Fruit fly (Drosophila melanogaster): Measurements from ENCODE around the gene Lcp65Ac.
A peak's percentile ranks its signal among the peaks of the same experiment; 100 is the strongest.

Gene Lcp65Ac

DNA sequence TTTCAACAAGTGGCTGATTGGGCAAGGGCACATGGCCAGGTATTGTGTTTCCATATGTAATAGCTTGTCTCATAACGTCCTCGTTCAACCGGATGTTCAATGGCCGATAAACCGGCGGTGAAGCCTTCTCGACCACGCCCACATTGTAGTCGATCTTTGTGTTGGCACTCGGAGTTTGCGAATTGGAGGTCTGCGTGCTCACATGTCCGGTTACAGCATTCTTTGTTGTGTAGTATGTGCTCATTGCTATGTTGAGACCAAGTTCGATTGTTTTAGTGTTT is 19.3 kb upstream of the Lcp65Ac start:
- TF ChIP-seq rgr (GFP tag; optimal IDR thresholded peaks at IDR 0.05) (no peak), OdsH (GFP tag; optimal IDR thresholded peaks at IDR 0.05) (no peak), CG32264 (GFP tag; optimal IDR thresholded peaks at IDR 0.05) (no peak), Rel (GFP tag; optimal IDR thresholded peaks at IDR 0.05) (no peak), Rel (tag; optimal IDR thresholded peaks at IDR 0.05) (no peak), psq (GFP tag; optimal IDR thresholded peaks at IDR 0.05) (no peak), Dfd (GFP tag; optimal IDR thresholded peaks at IDR 0.05) (no peak), dl (GFP tag; optimal IDR thresholded peaks at IDR 0.05; ENCODE audit: insufficient read depth in 1 of 2, partially characterized antibody in 2 of 2) (no peak), Mio (GFP tag; optimal IDR thresholded peaks at IDR 0.05) (no peak), usp (GFP tag; optimal IDR thresholded peaks at IDR 0.05) (no peak), h (GFP tag; optimal IDR thresholded peaks at IDR 0.05) (no peak), Dif (GFP tag; optimal IDR thresholded peaks at IDR 0.05; ENCODE audit: partially characterized antibody) (no peak), foxo (GFP tag; optimal IDR thresholded peaks at IDR 0.05) (no peak), Jra (GFP tag; optimal IDR thresholded peaks at IDR 0.05) (no peak), dsf (GFP tag; optimal IDR thresholded peaks at IDR 0.05; ENCODE audit: borderline replicate concordance) (no peak), dmrt93B (GFP tag; optimal IDR thresholded peaks at IDR 0.05) (no peak), sage (GFP tag; optimal IDR thresholded peaks at IDR 0.05) (no peak), ey (GFP tag; optimal IDR thresholded peaks at IDR 0.05) (no peak), sv (GFP tag; optimal IDR thresholded peaks at IDR 0.05) (no peak), N (GFP tag; optimal IDR thresholded peaks at IDR 0.05) (no peak), fru (GFP tag; optimal IDR thresholded peaks at IDR 0.05) (no peak)

DNA sequence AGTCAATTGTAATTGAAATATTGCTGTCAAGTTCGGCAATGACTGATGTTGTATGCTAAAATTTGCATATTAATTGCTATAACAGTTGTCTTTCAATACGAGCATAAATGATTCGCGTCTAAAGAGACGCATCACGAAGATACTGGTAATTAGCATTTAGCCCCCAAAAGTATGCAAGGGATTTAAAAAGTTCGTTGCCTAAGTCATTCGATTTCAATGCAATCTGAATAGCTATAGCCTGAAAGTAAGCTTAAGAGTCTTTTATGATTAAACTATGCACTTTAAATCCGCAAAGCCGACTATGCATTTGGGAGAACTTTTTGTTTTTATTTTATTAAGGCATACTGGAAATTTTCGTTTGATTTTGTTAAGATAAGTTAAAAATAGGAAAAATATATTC is 15.0 kb upstream of the Lcp65Ac start:
- TF ChIP-seq Vsx2 (GFP tag; optimal IDR thresholded peaks at IDR 0.05; ENCODE audit: partially characterized antibody) (peak; percentile 76), Myc (optimal IDR thresholded peaks at IDR 0.05) (peak; percentile 74), Hr83 (GFP tag; optimal IDR thresholded peaks at IDR 0.05; ENCODE audit: poor library complexity, severe bottlenecking) (no peak), HLH106 (tag; optimal IDR thresholded peaks at IDR 0.05) (no peak), Hnf4 (GFP tag; optimal IDR thresholded peaks at IDR 0.05) (no peak), Hr78 (GFP tag; optimal IDR thresholded peaks at IDR 0.05) (no peak), psq (GFP tag; optimal IDR thresholded peaks at IDR 0.05) (no peak), CrebA (GFP tag; optimal IDR thresholded peaks at IDR 0.05; ENCODE audit: borderline replicate concordance) (no peak), Mio (GFP tag; optimal IDR thresholded peaks at IDR 0.05) (no peak), N (GFP tag; optimal IDR thresholded peaks at IDR 0.05) (no peak), sage (GFP tag; optimal IDR thresholded peaks at IDR 0.05) (no peak)

DNA sequence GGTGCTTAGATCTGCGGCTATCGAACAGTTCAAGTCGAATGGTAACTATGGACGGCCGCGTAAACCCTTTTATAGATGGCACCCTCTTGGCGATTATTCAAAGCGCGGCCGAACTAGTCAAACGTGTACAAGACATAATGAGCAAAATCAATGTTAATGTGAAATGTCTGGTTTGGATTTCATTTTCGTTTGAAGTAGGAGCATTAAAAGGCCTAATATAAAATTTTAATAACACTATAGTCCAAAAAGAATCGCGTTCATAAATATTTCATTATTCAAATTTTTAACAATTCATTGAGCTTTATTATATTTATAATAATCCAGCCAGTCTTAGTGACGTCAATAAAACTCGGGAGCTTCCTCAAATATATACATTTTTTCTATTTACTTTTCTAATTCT is 13.7 kb upstream of the Lcp65Ac start, which contains the start of gene Lcp65Ag3:
Gene Lcp65Ag3 (minus strand): TSS at position 46 of the 400 bp plus-strand sequence.
- TF ChIP-seq HLH106 (tag; optimal IDR thresholded peaks at IDR 0.05) (no peak), Hnf4 (GFP tag; optimal IDR thresholded peaks at IDR 0.05) (no peak), dmrt93B (GFP tag; optimal IDR thresholded peaks at IDR 0.05) (no peak), CG9705 (GFP tag; optimal IDR thresholded peaks at IDR 0.05) (no peak), rgr (GFP tag; optimal IDR thresholded peaks at IDR 0.05) (no peak), Myc (optimal IDR thresholded peaks at IDR 0.05) (no peak), tai (GFP tag; optimal IDR thresholded peaks at IDR 0.05) (no peak), CG32264 (GFP tag; optimal IDR thresholded peaks at IDR 0.05) (no peak), lola (GFP tag; optimal IDR thresholded peaks at IDR 0.05) (no peak), pan (optimal IDR thresholded peaks at IDR 0.05) (no peak), Dfd (GFP tag; optimal IDR thresholded peaks at IDR 0.05) (no peak), usp (GFP tag; optimal IDR thresholded peaks at IDR 0.05) (no peak)

DNA sequence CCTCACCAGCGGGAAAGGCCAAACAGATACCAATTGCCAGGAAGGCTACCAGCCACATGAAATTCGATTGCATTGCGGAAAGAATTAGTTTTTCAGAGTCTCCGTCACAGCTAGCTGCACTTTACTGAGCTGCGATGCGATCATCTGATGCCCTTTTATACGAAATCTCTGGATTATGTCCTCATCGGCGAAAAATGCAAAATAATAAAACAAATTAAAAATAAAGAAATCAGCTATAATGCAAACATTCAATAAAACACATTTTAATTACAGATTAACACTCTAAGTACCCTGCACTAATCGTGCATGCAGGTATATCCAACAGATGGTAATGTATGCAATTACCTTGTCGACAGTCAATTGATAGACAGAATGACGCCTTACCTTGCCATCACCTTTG is 12.6 kb upstream of the Lcp65Ac start, which contains the start of gene Cpr65Au:
Gene Cpr65Au (minus strand): TSS at position 101 of the 400 bp plus-strand sequence.
- TF ChIP-seq Myc (optimal IDR thresholded peaks at IDR 0.05) (no peak), sv (GFP tag; optimal IDR thresholded peaks at IDR 0.05) (no peak), pan (optimal IDR thresholded peaks at IDR 0.05) (no peak), usp (GFP tag; optimal IDR thresholded peaks at IDR 0.05) (no peak), HLH106 (tag; optimal IDR thresholded peaks at IDR 0.05) (no peak), tai (GFP tag; optimal IDR thresholded peaks at IDR 0.05) (no peak), CG32264 (GFP tag; optimal IDR thresholded peaks at IDR 0.05) (no peak), woc (GFP tag; optimal IDR thresholded peaks at IDR 0.05) (no peak), dmrt93B (GFP tag; optimal IDR thresholded peaks at IDR 0.05) (no peak), Rel (GFP tag; optimal IDR thresholded peaks at IDR 0.05) (no peak), Rel (tag; optimal IDR thresholded peaks at IDR 0.05) (no peak), sage (GFP tag; optimal IDR thresholded peaks at IDR 0.05) (no peak), Abd-B (GFP tag; optimal IDR thresholded peaks at IDR 0.05) (no peak), Dif (GFP tag; optimal IDR thresholded peaks at IDR 0.05; ENCODE audit: partially characterized antibody) (no peak), fru (GFP tag; optimal IDR thresholded peaks at IDR 0.05) (no peak)
